Fruit fly (Drosophila melanogaster) whole organism, embryonic: ENCODE results near the gene MICAL-like.

Source experiments
- Abd-B ChIP-seq: fragments of 200-800 bp; sonication (Bioruptor generic); optimal IDR thresholded peaks from 2 replicates; lab custom pipeline; 2018; ENCODE audit warnings: missing biosample characterization, mild to moderate bottlenecking, missing genetic modification characterization, moderate library complexity
- CG10565 ChIP-seq: fragments of 200-800 bp; sonication (Bioruptor generic); optimal IDR thresholded peaks from 3 replicates; lab custom pipeline; 2016; ENCODE audit warnings: missing biosample characterization, mild to moderate bottlenecking, missing genetic modification characterization
- CG10979 ChIP-seq: fragments of 200-800 bp; sonication (Bioruptor generic); optimal IDR thresholded peaks from 2 replicates; lab custom pipeline; 2018; ENCODE audit warnings: missing biosample characterization, mild to moderate bottlenecking, missing genetic modification characterization, moderate library complexity
- CG11723 ChIP-seq: fragments of 200-800 bp; sonication (Bioruptor generic); optimal IDR thresholded peaks from 2 replicates; lab custom pipeline; 2017; ENCODE audit warnings: missing biosample characterization, mild to moderate bottlenecking, missing genetic modification characterization
- CG12769 ChIP-seq: fragments of 200-800 bp; sonication (Bioruptor generic); optimal IDR thresholded peaks from 2 replicates; lab custom pipeline; 2019; ENCODE audit warnings: missing biosample characterization, mild to moderate bottlenecking, missing genetic modification characterization, moderate library complexity
- CG1647 ChIP-seq: fragments of 200-800 bp; sonication (Bioruptor generic); optimal IDR thresholded peaks from 3 replicates; lab custom pipeline; 2016; ENCODE audit warnings: missing biosample characterization, missing genetic modification characterization
- CG17328 ChIP-seq: fragments of 200-800 bp; sonication (Bioruptor generic); IDR thresholded peaks from 2 replicates; pipeline ENCODE4 v1.3.6; 2022; ENCODE audit warnings: missing biosample characterization, missing genetic modification characterization
- CG18262 ChIP-seq: fragments of 200-800 bp; optimal IDR thresholded peaks from 3 replicates; lab custom pipeline; 2019; ENCODE audit warnings: missing biosample characterization, mild to moderate bottlenecking, missing genetic modification characterization, moderate library complexity
- CG2116 ChIP-seq: fragments of 200-800 bp; sonication (Bioruptor generic); optimal IDR thresholded peaks from 3 replicates; lab custom pipeline; 2018; ENCODE audit warnings: missing biosample characterization, mild to moderate bottlenecking, missing genetic modification characterization
- CG2202 ChIP-seq: fragments of 200-800 bp; sonication (Bioruptor generic); optimal IDR thresholded peaks from 2 replicates; lab custom pipeline; 2018; ENCODE audit warnings: missing biosample characterization, mild to moderate bottlenecking, missing genetic modification characterization
- CG2678 ChIP-seq: fragments of 200-800 bp; sonication (Bioruptor generic); optimal IDR thresholded peaks from 3 replicates; lab custom pipeline; 2019; ENCODE audit warnings: missing biosample characterization, mild to moderate bottlenecking, missing genetic modification characterization, moderate library complexity
- CG30431 ChIP-seq: fragments of 200-800 bp; sonication (Bioruptor generic); optimal IDR thresholded peaks from 2 replicates; lab custom pipeline; 2017; ENCODE audit warnings: missing biosample characterization, missing genetic modification characterization
- CG4424 ChIP-seq: fragments of 200-800 bp; sonication (Bioruptor generic); optimal IDR thresholded peaks from 3 replicates; lab custom pipeline; 2016; ENCODE audit warnings: missing biosample characterization, missing genetic modification characterization
- CG4617 ChIP-seq: fragments of 200-800 bp; sonication (Bioruptor generic); optimal IDR thresholded peaks from 3 replicates; lab custom pipeline; 2016; ENCODE audit warnings: missing biosample characterization, missing genetic modification characterization, borderline replicate concordance
- CG6683 ChIP-seq: fragments of 200-800 bp; sonication (Bioruptor generic); optimal IDR thresholded peaks from 2 replicates; lab custom pipeline; 2017; ENCODE audit warnings: missing biosample characterization, mild to moderate bottlenecking, missing genetic modification characterization, missing genetic modification reagents
- CG6854 ChIP-seq: fragments of 200-800 bp; sonication (Bioruptor generic); optimal IDR thresholded peaks from 3 replicates; lab custom pipeline; 2017; ENCODE audit warnings: missing biosample characterization, mild to moderate bottlenecking, missing genetic modification characterization
- CG7357 ChIP-seq: fragments of 200-800 bp; sonication (Bioruptor generic); IDR thresholded peaks from 3 replicates; pipeline ENCODE4 v1.3.6; 2022; ENCODE audit warnings: missing biosample characterization, missing genetic modification characterization
- CG7556 ChIP-seq: fragments of 200-800 bp; sonication (Bioruptor generic); optimal IDR thresholded peaks from 2 replicates; lab custom pipeline; 2017; ENCODE audit warnings: missing biosample characterization, mild to moderate bottlenecking, missing genetic modification characterization
- CG7745 ChIP-seq: fragments of 200-800 bp; sonication (Bioruptor generic); optimal IDR thresholded peaks from 2 replicates; lab custom pipeline; 2018; ENCODE audit warnings: missing biosample characterization, mild to moderate bottlenecking, missing genetic modification characterization, moderate library complexity
- HLH4C ChIP-seq: fragments of 200-800 bp; sonication (Bioruptor generic); IDR thresholded peaks from 3 replicates; pipeline ENCODE4 v1.3.6; 2022; ENCODE audit warnings: missing biosample characterization, missing genetic modification characterization; ENCODE audit not compliant: partially characterized antibody
- HmgZ ChIP-seq: fragments of 200-800 bp; sonication (Bioruptor generic); optimal IDR thresholded peaks from 2 replicates; lab custom pipeline; 2018; ENCODE audit warnings: missing biosample characterization, mild to moderate bottlenecking, missing genetic modification characterization
- Lpt ChIP-seq: fragments of >200 bp; optimal IDR thresholded peaks from 2 replicates; lab custom pipeline; 2018; ENCODE audit warnings: missing biosample characterization, missing genetic modification characterization
- MBD-R2 ChIP-seq: fragments of 200-800 bp; sonication (Bioruptor generic); IDR thresholded peaks from 2 replicates; pipeline ENCODE4 v1.3.6; 2022; ENCODE audit warnings: missing biosample characterization, missing genetic modification characterization
- Mad ChIP-seq: fragments of 200-800 bp; sonication (Bioruptor generic); optimal IDR thresholded peaks from 2 replicates; lab custom pipeline; 2016; ENCODE audit warnings: missing biosample characterization, missing genetic modification characterization
- Med ChIP-seq: fragments of 200-800 bp; sonication (Bioruptor generic); peaks from one replicate; lab custom pipeline; 2016; ENCODE audit warnings: missing biosample characterization, missing genetic modification characterization, mild to moderate bottlenecking, inconsistent platforms, moderate library complexity
- NC2β ChIP-seq: fragments of 200-800 bp; sonication (Bioruptor generic); optimal IDR thresholded peaks from 2 replicates; lab custom pipeline; 2016; ENCODE audit warnings: missing biosample characterization, missing genetic modification characterization
- NfI ChIP-seq: fragments of 200-800 bp; sonication (Bioruptor generic); optimal IDR thresholded peaks from 3 replicates; lab custom pipeline; 2018; ENCODE audit warnings: missing biosample characterization, mild to moderate bottlenecking, missing genetic modification characterization, moderate library complexity
- Scr ChIP-seq: fragments of 200-800 bp; sonication (Bioruptor generic); IDR thresholded peaks from 2 replicates; pipeline ENCODE4 v1.3.6; 2022; ENCODE audit warnings: missing biosample characterization, missing genetic modification characterization; ENCODE audit not compliant: partially characterized antibody
- Xbp1 ChIP-seq: fragments of 200-800 bp; sonication (Bioruptor generic); optimal IDR thresholded peaks from 3 replicates; lab custom pipeline; 2016; ENCODE audit warnings: missing biosample characterization, mild to moderate bottlenecking, missing genetic modification characterization
- ash1 ChIP-seq: fragments of 200-800 bp; sonication (Bioruptor generic); optimal IDR thresholded peaks from 2 replicates; lab custom pipeline; 2018; ENCODE audit warnings: missing biosample characterization, mild to moderate bottlenecking, missing genetic modification characterization
- az2 ChIP-seq: fragments of 200-800 bp; sonication (Bioruptor generic); optimal IDR thresholded peaks from 3 replicates; lab custom pipeline; 2016; ENCODE audit warnings: missing biosample characterization, missing genetic modification characterization
- bab2 ChIP-seq: fragments of 200-800 bp; sonication (Bioruptor generic); optimal IDR thresholded peaks from 2 replicates; lab custom pipeline; 2016; ENCODE audit warnings: missing biosample characterization, missing genetic modification characterization
- btn ChIP-seq: fragments of 200-800 bp; sonication (Bioruptor generic); optimal IDR thresholded peaks from 2 replicates; lab custom pipeline; 2016; ENCODE audit warnings: missing biosample characterization, missing genetic modification characterization
- ci ChIP-seq: fragments of 200-800 bp; sonication (Bioruptor generic); IDR thresholded peaks from 3 replicates; pipeline ENCODE4 v1.3.6; 2022; ENCODE audit warnings: missing biosample characterization, missing genetic modification characterization
- corto ChIP-seq: fragments of 200-800 bp; sonication (Bioruptor generic); optimal IDR thresholded peaks from 2 replicates; lab custom pipeline; 2016; ENCODE audit warnings: missing biosample characterization, mild to moderate bottlenecking, missing genetic modification characterization, moderate library complexity
- croc ChIP-seq: fragments of 200-800 bp; sonication (Bioruptor generic); conservative IDR thresholded peaks from 3 replicates; pipeline ENCODE4 v1.3.6; 2022; ENCODE audit warnings: missing biosample characterization, missing genetic modification characterization
- dan ChIP-seq: fragments of 200-800 bp; sonication (Bioruptor generic); IDR thresholded peaks from 2 replicates; pipeline ENCODE4 v1.3.6; 2022; ENCODE audit warnings: missing biosample characterization, missing genetic modification characterization
- disco-r ChIP-seq: fragments of 200-800 bp; sonication (Bioruptor generic); optimal IDR thresholded peaks from 2 replicates; lab custom pipeline; 2016; ENCODE audit warnings: missing biosample characterization, missing genetic modification characterization
- ftz-f1 ChIP-seq: fragments of 200-800 bp; sonication (Bioruptor generic); optimal IDR thresholded peaks from 2 replicates; lab custom pipeline; 2016; ENCODE audit warnings: missing biosample characterization, missing genetic modification characterization
- hkb ChIP-seq, 2 experiments: fragments of 200-800 bp in 1 of 2; fragments of >200 bp in 1 of 2; sonication (Bioruptor generic) in 1 of 2; IDR thresholded peaks in 1 of 2; optimal IDR thresholded peaks in 1 of 2; 2 replicates each; pipeline versions ENCODE4 v1.3.6 to Lab custom; 2017 to 2022; ENCODE audit warnings: missing biosample characterization in 1 of 2, missing genetic modification characterization in 1 of 2
- inv ChIP-seq: fragments of 200-800 bp; sonication (Bioruptor generic); IDR thresholded peaks from 2 replicates; pipeline ENCODE4 v1.3.6; 2022; ENCODE audit warnings: missing biosample characterization, missing genetic modification characterization; ENCODE audit not compliant: partially characterized antibody
- kay ChIP-seq: fragments of 200-800 bp; sonication (Bioruptor generic); optimal IDR thresholded peaks from 2 replicates; lab custom pipeline; 2016; ENCODE audit warnings: missing biosample characterization, missing genetic modification characterization
- klu ChIP-seq: fragments of 200-800 bp; sonication (Bioruptor generic); IDR thresholded peaks from 2 replicates; pipeline ENCODE4 v1.3.6; 2022; ENCODE audit warnings: missing biosample characterization, missing genetic modification characterization
- nmo ChIP-seq: fragments of 200-800 bp; sonication (Bioruptor generic); optimal IDR thresholded peaks from 2 replicates; lab custom pipeline; 2018; ENCODE audit warnings: missing biosample characterization, mild to moderate bottlenecking, missing genetic modification characterization, moderate library complexity
- otp ChIP-seq: fragments of 200-800 bp; sonication (Bioruptor generic); IDR thresholded peaks from 3 replicates; pipeline ENCODE4, ENCODE4 v1.3.6; 2022; ENCODE audit warnings: missing biosample characterization, missing genetic modification characterization
- sim ChIP-seq: fragments of 200-800 bp; sonication (Bioruptor generic); IDR thresholded peaks from 2 replicates; pipeline ENCODE4 v1.3.6; 2022; ENCODE audit warnings: missing biosample characterization, missing genetic modification characterization
- sna ChIP-seq: fragments of 200-800 bp; sonication (Bioruptor generic); IDR thresholded peaks from 2 replicates; pipeline ENCODE4 v1.3.6; 2022; ENCODE audit warnings: missing biosample characterization, missing genetic modification characterization; ENCODE audit not compliant: partially characterized antibody
- ssp ChIP-seq: fragments of 200-800 bp; sonication (Bioruptor generic); IDR thresholded peaks from 2 replicates; pipeline ENCODE4 v1.3.6; 2022; ENCODE audit warnings: missing biosample characterization, missing genetic modification characterization
- toy ChIP-seq: fragments of 200-800 bp; sonication (Bioruptor generic); IDR thresholded peaks from 2 replicates; pipeline ENCODE4 v1.3.6; 2022; ENCODE audit warnings: missing biosample characterization, missing genetic modification characterization
- zfh2 ChIP-seq: fragments of 200-800 bp; sonication (Bioruptor generic); optimal IDR thresholded peaks from 2 replicates; lab custom pipeline; 2016; ENCODE audit warnings: missing biosample characterization, missing genetic modification characterization

The MICAL-like gene

dm6 chr3L:13015195-13015822 is at the start of gene MICAL-like (continued):
- no peak for TF ChIP-seq CG10565 (GFP tag; lab: Kevin White, UChicago)
- peak; percentile 90 for TF ChIP-seq Scr (GFP tag; lab: Robert Waterston, UW)
- TF ChIP-seq CG17328 (GFP tag; lab: Robert Waterston, UW) = peak; percentile 16; the same call in 1 of the 2 replicates
- no peak for TF ChIP-seq Lpt
- TF ChIP-seq sim = no peak
- TF ChIP-seq btn (GFP tag; lab: Kevin White, UChicago) = no peak
- no peak for TF ChIP-seq hkb (optimal IDR thresholded peaks at IDR 0.05; lab: Kevin White, UChicago)
- TF ChIP-seq hkb (GFP tag; IDR thresholded peaks at IDR 0.05; lab: Robert Waterston, UW) = peak; percentile 36; the same call in 1 of the 2 replicates
- peak; percentile 56; the same call in 1 of the 3 replicates for TF ChIP-seq ci (GFP tag; lab: Robert Waterston, UW)
- no peak for TF ChIP-seq CG7745
- TF ChIP-seq CG1647 (GFP tag; lab: Kevin White, UChicago) = no peak
- peak; percentile 6 for TF ChIP-seq CG4617
- TF ChIP-seq HLH4C (GFP tag; lab: Robert Waterston, UW) = peak; percentile 79
- no peak for TF ChIP-seq corto (GFP tag; lab: Kevin White, UChicago)
- no peak for TF ChIP-seq CG18262 (tag; lab: Kevin White, UChicago)
- TF ChIP-seq disco-r = no peak
- no peak for TF ChIP-seq Abd-B (GFP tag; lab: Kevin White, UChicago)
- no peak for TF ChIP-seq CG6683 (GFP tag; lab: Kevin White, UChicago)
- TF ChIP-seq kay = peak; percentile 79
- no peak for TF ChIP-seq CG6854 (GFP tag; lab: Kevin White, UChicago)
- peak; percentile 91 for TF ChIP-seq sna (GFP tag; lab: Robert Waterston, UW)
- TF ChIP-seq CG12769 (tag; lab: Kevin White, UChicago) = no peak
- TF ChIP-seq Med (GFP tag; lab: Kevin White, UChicago) = peak; percentile 87
- TF ChIP-seq otp (GFP tag; lab: Robert Waterston, UW) = peak; percentile 11; the same call in 1 of the 3 replicates
- TF ChIP-seq croc (GFP tag; lab: Robert Waterston, UW) = no peak
- no peak for TF ChIP-seq klu (GFP tag; lab: Robert Waterston, UW)
- no peak for TF ChIP-seq CG2678 (tag; lab: Kevin White, UChicago)
- TF ChIP-seq NC2β (GFP tag; lab: Kevin White, UChicago) = no peak
- no peak for TF ChIP-seq CG4424 (GFP tag; lab: Kevin White, UChicago)
- TF ChIP-seq toy = no peak
- TF ChIP-seq CG7357 (GFP tag; lab: Robert Waterston, UW) = peak; percentile 78
- TF ChIP-seq zfh2 = peak; percentile 50
- peak; percentile 27 for TF ChIP-seq HmgZ (tag; lab: Kevin White, UChicago)
- peak; percentile 21 for TF ChIP-seq Xbp1
- TF ChIP-seq CG10979 (tag; lab: Kevin White, UChicago) = no peak
- TF ChIP-seq nmo = no peak
- peak; percentile 21 for TF ChIP-seq CG2116
- no peak for TF ChIP-seq az2 (GFP tag; lab: Kevin White, UChicago)
- no peak for TF ChIP-seq CG7556 (GFP tag; lab: Kevin White, UChicago)
- TF ChIP-seq dan (GFP tag; lab: Robert Waterston, UW) = no peak
- TF ChIP-seq inv (GFP tag; lab: Robert Waterston, UW) = peak; percentile 90
- TF ChIP-seq ftz-f1 (GFP tag; lab: Kevin White, UChicago) = no peak
- TF ChIP-seq Mad (GFP tag; lab: Kevin White, UChicago) = no peak
- peak; percentile 39 for TF ChIP-seq NfI (GFP tag; lab: Kevin White, UChicago)
- TF ChIP-seq CG2202 (tag; lab: Kevin White, UChicago) = no peak
- TF ChIP-seq bab2 (GFP tag; lab: Kevin White, UChicago) = peak; percentile 5
- no peak for TF ChIP-seq CG11723 (GFP tag; lab: Kevin White, UChicago)
- TF ChIP-seq ash1 (GFP tag; lab: Kevin White, UChicago) = no peak
- peak; percentile 65 for TF ChIP-seq MBD-R2 (GFP tag; lab: Robert Waterston, UW)
- TF ChIP-seq ssp (GFP tag; lab: Robert Waterston, UW) = peak; percentile 61
- no peak for TF ChIP-seq CG30431
